Fruit fly (Drosophila melanogaster): Measurements from ENCODE around the gene Obp93a.

Obp93a gene

dm6 chr3R:21090230-21091021 lies 39.1 kb downstream of the Obp93a start:
- TF ChIP-seq HLH106 (tag; optimal IDR thresholded peaks at IDR 0.05) (no peak), br (GFP tag; optimal IDR thresholded peaks at IDR 0.05) (no peak), Abd-B (GFP tag; optimal IDR thresholded peaks at IDR 0.05) (no peak), pan (optimal IDR thresholded peaks at IDR 0.05) (no peak), jim (GFP tag; optimal IDR thresholded peaks at IDR 0.05) (no peak), sage (GFP tag; optimal IDR thresholded peaks at IDR 0.05) (no peak), Vsx2 (GFP tag; optimal IDR thresholded peaks at IDR 0.05; ENCODE audit: partially characterized antibody) (no peak), Mio (GFP tag; optimal IDR thresholded peaks at IDR 0.05) (no peak), CG32264 (GFP tag; optimal IDR thresholded peaks at IDR 0.05) (no peak), N (GFP tag; optimal IDR thresholded peaks at IDR 0.05) (no peak)

dm6 chr3R:21089416-21089815 lies 40.1 kb downstream of the Obp93a start:
- TF ChIP-seq Hr83 (GFP tag; optimal IDR thresholded peaks at IDR 0.05; ENCODE audit: poor library complexity, severe bottlenecking) (peak; percentile 22), brk (GFP tag; optimal IDR thresholded peaks at IDR 0.05) (no peak), Mio (GFP tag; optimal IDR thresholded peaks at IDR 0.05) (no peak), fru (GFP tag; optimal IDR thresholded peaks at IDR 0.05) (peak; percentile 38), Dif (GFP tag; optimal IDR thresholded peaks at IDR 0.05; ENCODE audit: partially characterized antibody) (no peak)

- TF ChIP-seq Vsx2 (GFP tag; optimal IDR thresholded peaks at IDR 0.05; ENCODE audit: partially characterized antibody) (no peak), foxo (GFP tag; optimal IDR thresholded peaks at IDR 0.05) (no peak), h (GFP tag; optimal IDR thresholded peaks at IDR 0.05) (no peak), Myc (optimal IDR thresholded peaks at IDR 0.05) (no peak), OdsH (GFP tag; optimal IDR thresholded peaks at IDR 0.05) (no peak), HLH106 (tag; optimal IDR thresholded peaks at IDR 0.05) (no peak), Rel (GFP tag; optimal IDR thresholded peaks at IDR 0.05) (no peak), Rel (tag; optimal IDR thresholded peaks at IDR 0.05) (no peak), Hr78 (GFP tag; optimal IDR thresholded peaks at IDR 0.05) (no peak), dmrt93B (GFP tag; optimal IDR thresholded peaks at IDR 0.05) (no peak), Jra (GFP tag; optimal IDR thresholded peaks at IDR 0.05) (no peak), psq (GFP tag; optimal IDR thresholded peaks at IDR 0.05) (no peak), N (GFP tag; optimal IDR thresholded peaks at IDR 0.05) (no peak), CrebA (GFP tag; optimal IDR thresholded peaks at IDR 0.05; ENCODE audit: borderline replicate concordance) (no peak), Mio (GFP tag; optimal IDR thresholded peaks at IDR 0.05) (no peak), Hr83 (GFP tag; optimal IDR thresholded peaks at IDR 0.05; ENCODE audit: poor library complexity, severe bottlenecking) (no peak), rgr (GFP tag; optimal IDR thresholded peaks at IDR 0.05) (no peak), Dfd (GFP tag; optimal IDR thresholded peaks at IDR 0.05) (no peak)
Measured at dm6 chr3R:21084979-21085378, 44.5 kb downstream of the Obp93a start.

DNA sequence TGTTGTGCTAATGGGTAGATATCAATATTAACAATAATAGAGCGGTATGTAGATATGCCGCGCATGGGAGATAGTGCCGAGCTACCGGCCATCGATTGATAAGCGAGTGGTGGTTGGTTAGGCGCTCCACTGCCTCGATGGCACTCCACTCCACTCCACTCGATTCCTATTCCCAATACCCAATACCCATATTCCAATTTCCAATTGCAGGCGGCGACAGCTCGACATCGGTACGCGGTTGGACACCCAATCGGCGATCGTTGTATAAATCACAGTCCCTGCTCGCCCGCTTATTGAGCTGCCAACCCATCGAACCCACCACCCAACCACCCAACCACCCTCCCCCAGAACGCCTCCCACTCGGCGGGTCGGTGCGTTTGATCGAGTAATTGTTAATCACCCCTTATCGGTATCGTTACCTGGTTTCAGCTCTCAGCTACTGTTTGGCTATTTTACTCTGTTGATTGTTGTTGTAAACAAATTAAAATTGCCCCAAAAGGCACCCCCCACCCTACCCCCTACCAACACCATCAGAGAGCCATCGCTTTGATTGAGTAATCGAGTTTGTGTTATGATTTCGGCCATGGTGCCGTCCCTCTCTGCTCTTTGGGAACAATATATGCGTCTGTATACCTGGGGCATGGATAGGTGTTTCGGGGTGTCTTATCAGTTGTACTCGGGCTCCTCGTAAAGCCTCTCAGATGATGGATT lies 48.5 kb downstream of the Obp93a start, which contains the start of gene HHEX:
TSS of gene HHEX (minus strand) at position 51 of the 711 bp plus-strand sequence.
- TF ChIP-seq Rel (GFP tag; optimal IDR thresholded peaks at IDR 0.05) (no peak), Rel (tag; optimal IDR thresholded peaks at IDR 0.05) (peak; percentile 20), sage (GFP tag; optimal IDR thresholded peaks at IDR 0.05) (no peak)

DNA sequence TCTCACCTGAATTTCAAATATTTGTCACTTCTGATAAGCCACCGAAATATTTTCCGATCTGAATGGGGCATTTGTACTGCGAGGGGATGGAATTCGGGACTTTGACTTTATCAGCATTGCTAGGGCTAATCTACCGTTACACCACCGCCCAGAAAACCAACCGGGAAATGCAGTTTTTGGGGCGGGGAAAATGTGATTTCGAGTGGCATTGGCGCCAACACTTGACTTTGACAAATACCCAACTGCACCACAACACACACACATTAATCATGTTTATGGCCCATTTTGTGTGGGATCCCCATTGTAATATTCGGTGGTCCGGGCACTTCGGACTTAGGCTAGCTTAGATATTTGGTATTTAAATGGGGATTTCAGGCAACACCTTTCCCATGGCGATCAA lies 50.6 kb downstream of the Obp93a start:
- no peak for TF ChIP-seq psq (GFP tag; optimal IDR thresholded peaks at IDR 0.05)
- no peak for TF ChIP-seq foxo (GFP tag; optimal IDR thresholded peaks at IDR 0.05)
- TF ChIP-seq CrebA (GFP tag; optimal IDR thresholded peaks at IDR 0.05; ENCODE audit: borderline replicate concordance) = no peak
- TF ChIP-seq Mio (GFP tag; optimal IDR thresholded peaks at IDR 0.05) = no peak
- TF ChIP-seq br (GFP tag; optimal IDR thresholded peaks at IDR 0.05) = no peak
- no peak for TF ChIP-seq fru (GFP tag; optimal IDR thresholded peaks at IDR 0.05)
- no peak for TF ChIP-seq dmrt93B (GFP tag; optimal IDR thresholded peaks at IDR 0.05)
- TF ChIP-seq HLH106 (tag; optimal IDR thresholded peaks at IDR 0.05) = no peak
- no peak for TF ChIP-seq Myc (optimal IDR thresholded peaks at IDR 0.05)
- no peak for TF ChIP-seq CG9705 (GFP tag; optimal IDR thresholded peaks at IDR 0.05)
- no peak for TF ChIP-seq Vsx2 (GFP tag; optimal IDR thresholded peaks at IDR 0.05; ENCODE audit: partially characterized antibody)

All from whole organism, wandering third instar larva.